Worm (Caenorhabditis elegans) whole organism, mixed stage, embryonic: ENCODE measurements around the gene grd-11.
A peak's percentile ranks its signal among the peaks of the same experiment; 100 is the strongest.

Source experiments
- M03D4.4 ChIP-seq: sonication (generic microtip); optimal IDR thresholded peaks from 2 replicates; lab custom pipeline; 2017; ENCODE audit warnings: mild to moderate bottlenecking, missing genetic modification characterization, missing compliant biosample characterization
- bed-3 ChIP-seq: fragments of 200-800 bp; sonication (Bioruptor generic); optimal IDR thresholded peaks from 3 replicates; lab custom pipeline; 2018; ENCODE audit warnings: mild to moderate bottlenecking, missing genetic modification characterization, moderate library complexity, missing compliant biosample characterization
- blmp-1 ChIP-seq: fragments of 150-350 bp; optimal IDR thresholded peaks from 2 replicates; lab custom pipeline; 2014; ENCODE audit warnings: missing biosample characterization, missing genetic modification characterization
- ceh-39 ChIP-seq: fragments of 150-350 bp; optimal IDR thresholded peaks from 2 replicates; lab custom pipeline; 2014; ENCODE audit warnings: missing biosample characterization, missing genetic modification characterization
- ceh-43 ChIP-seq: fragments of 200-800 bp; sonication (Bioruptor generic); optimal IDR thresholded peaks from 2 replicates; lab custom pipeline; 2018; ENCODE audit warnings: mild to moderate bottlenecking, missing genetic modification characterization, moderate library complexity, missing compliant biosample characterization
- ceh-83 ChIP-seq: fragments of 200-800 bp; sonication (Bioruptor generic); optimal IDR thresholded peaks from 2 replicates; lab custom pipeline; 2018; ENCODE audit warnings: mild to moderate bottlenecking, missing genetic modification characterization, missing compliant biosample characterization
- ces-1 ChIP-seq: fragments of 150-350 bp; optimal IDR thresholded peaks from 2 replicates; lab custom pipeline; 2014; ENCODE audit warnings: missing biosample characterization, missing genetic modification reagents, missing genetic modification characterization
- cnd-1 ChIP-seq: fragments of 200-800 bp; sonication (Bioruptor generic); optimal IDR thresholded peaks from 2 replicates; lab custom pipeline; 2018; ENCODE audit warnings: mild to moderate bottlenecking, missing genetic modification characterization, missing compliant biosample characterization
- drap-1 ChIP-seq: fragments of 200-800 bp; sonication (Bioruptor generic); optimal IDR thresholded peaks from 3 replicates; lab custom pipeline; 2018; ENCODE audit warnings: mild to moderate bottlenecking, missing genetic modification characterization, missing compliant biosample characterization
- elt-1 ChIP-seq: sonication (generic microtip); optimal IDR thresholded peaks from 2 replicates; lab custom pipeline; 2017; ENCODE audit warnings: missing genetic modification characterization, mild to moderate bottlenecking, missing compliant biosample characterization, antibody characterized with exemption, moderate library complexity, borderline replicate concordance; ENCODE audit not compliant: insufficient read depth
- elt-3 ChIP-seq: fragments of 150-350 bp; optimal IDR thresholded peaks from 2 replicates; lab custom pipeline; 2014; ENCODE audit warnings: missing biosample characterization, missing genetic modification characterization
- flh-1 ChIP-seq: fragments of 200-800 bp; sonication (Bioruptor generic); optimal IDR thresholded peaks from 2 replicates; lab custom pipeline; 2018; ENCODE audit warnings: mild to moderate bottlenecking, missing genetic modification characterization, moderate library complexity, missing compliant biosample characterization
- ham-2 ChIP-seq: fragments of 200-800 bp; sonication (Bioruptor generic); optimal IDR thresholded peaks from 2 replicates; lab custom pipeline; 2018; ENCODE audit warnings: mild to moderate bottlenecking, missing genetic modification characterization, missing compliant biosample characterization
- hlh-1 ChIP-seq: fragments of 150-350 bp; optimal IDR thresholded peaks from 2 replicates; lab custom pipeline; 2014; ENCODE audit warnings: missing biosample characterization, missing genetic modification reagents, missing genetic modification characterization
- lin-13 ChIP-seq: fragments of 150-350 bp; optimal IDR thresholded peaks from 2 replicates; lab custom pipeline; 2014; ENCODE audit warnings: missing biosample characterization, missing genetic modification characterization
- lin-32 ChIP-seq: fragments of 200-800 bp; sonication (Bioruptor generic); optimal IDR thresholded peaks from 2 replicates; lab custom pipeline; 2018; ENCODE audit warnings: mild to moderate bottlenecking, missing genetic modification characterization, missing compliant biosample characterization
- lsy-2 ChIP-seq: fragments of 150-350 bp; optimal IDR thresholded peaks from 2 replicates; lab custom pipeline; 2014; ENCODE audit warnings: missing biosample characterization, missing genetic modification characterization
- mab-5 ChIP-seq: fragments of 150-350 bp; optimal IDR thresholded peaks from 2 replicates; lab custom pipeline; 2014; ENCODE audit warnings: missing biosample characterization, missing genetic modification characterization
- mep-1 ChIP-seq: fragments of 150-350 bp; optimal IDR thresholded peaks from 2 replicates; lab custom pipeline; 2017; ENCODE audit warnings: missing biosample characterization, missing genetic modification reagents, missing genetic modification characterization, inconsistent platforms
- mls-2 ChIP-seq: sonication (generic microtip); optimal IDR thresholded peaks from 2 replicates; lab custom pipeline; 2016; ENCODE audit warnings: mild to moderate bottlenecking, missing genetic modification characterization, moderate library complexity, missing compliant biosample characterization
- nhr-12 ChIP-seq: fragments of 150-350 bp; optimal IDR thresholded peaks from 2 replicates; lab custom pipeline; 2014; ENCODE audit warnings: missing biosample characterization, missing genetic modification characterization
- nhr-2 ChIP-seq: fragments of 150-350 bp; optimal IDR thresholded peaks from 2 replicates; lab custom pipeline; 2014; ENCODE audit warnings: missing biosample characterization, missing genetic modification characterization
- nhr-237 ChIP-seq: fragments of 150-350 bp; optimal IDR thresholded peaks from 2 replicates; lab custom pipeline; 2014; ENCODE audit warnings: missing biosample characterization, missing genetic modification characterization
- nhr-28 ChIP-seq: fragments of 150-350 bp; optimal IDR thresholded peaks from 2 replicates; lab custom pipeline; 2014; ENCODE audit warnings: missing biosample characterization, missing genetic modification characterization
- nhr-76 ChIP-seq: sonication (generic microtip); optimal IDR thresholded peaks from 2 replicates; lab custom pipeline; 2017; ENCODE audit warnings: missing biosample characterization, missing genetic modification characterization
- pha-4 ChIP-seq: fragments of 150-350 bp; optimal IDR thresholded peaks from 2 replicates; lab custom pipeline; 2018; ENCODE audit warnings: missing biosample characterization, missing genetic modification reagents, missing genetic modification characterization
- sem-2 ChIP-seq: fragments of 200-800 bp; sonication (Bioruptor generic); optimal IDR thresholded peaks from 2 replicates; lab custom pipeline; 2018; ENCODE audit warnings: mild to moderate bottlenecking, missing genetic modification characterization, missing compliant biosample characterization
- snpc-4 ChIP-seq: fragments of 150-350 bp; optimal IDR thresholded peaks from 2 replicates; lab custom pipeline; 2014; ENCODE audit warnings: missing biosample characterization, missing genetic modification characterization
- sptf-1 ChIP-seq: sonication (generic microtip); optimal IDR thresholded peaks from 2 replicates; lab custom pipeline; 2017; ENCODE audit warnings: mild to moderate bottlenecking, missing genetic modification characterization, moderate library complexity, missing compliant biosample characterization
- tbx-8 ChIP-seq: fragments of 200-800 bp; sonication (Bioruptor generic); optimal IDR thresholded peaks from 2 replicates; lab custom pipeline; 2018; ENCODE audit warnings: mild to moderate bottlenecking, missing genetic modification characterization, moderate library complexity, missing compliant biosample characterization
- unc-120 ChIP-seq: sonication (generic microtip); optimal IDR thresholded peaks from 2 replicates; lab custom pipeline; 2017; ENCODE audit warnings: missing genetic modification characterization, missing compliant biosample characterization; ENCODE audit not compliant: poor library complexity, severe bottlenecking
- unc-39 ChIP-seq: fragments of 150-350 bp; optimal IDR thresholded peaks from 2 replicates; lab custom pipeline; 2014; ENCODE audit warnings: missing biosample characterization, missing genetic modification characterization
- unc-62 ChIP-seq: fragments of 150-350 bp; optimal IDR thresholded peaks from 2 replicates; lab custom pipeline; 2014; ENCODE audit warnings: missing biosample characterization, missing genetic modification reagents, missing genetic modification characterization
- zip-8 ChIP-seq: fragments of 150-350 bp; optimal IDR thresholded peaks from 2 replicates; lab custom pipeline; 2014; ENCODE audit warnings: missing biosample characterization, missing genetic modification characterization
- ztf-11 ChIP-seq: fragments of 150-350 bp; optimal IDR thresholded peaks from 2 replicates; lab custom pipeline; 2014; ENCODE audit warnings: missing biosample characterization, missing genetic modification characterization

grd-11 gene

DNA sequence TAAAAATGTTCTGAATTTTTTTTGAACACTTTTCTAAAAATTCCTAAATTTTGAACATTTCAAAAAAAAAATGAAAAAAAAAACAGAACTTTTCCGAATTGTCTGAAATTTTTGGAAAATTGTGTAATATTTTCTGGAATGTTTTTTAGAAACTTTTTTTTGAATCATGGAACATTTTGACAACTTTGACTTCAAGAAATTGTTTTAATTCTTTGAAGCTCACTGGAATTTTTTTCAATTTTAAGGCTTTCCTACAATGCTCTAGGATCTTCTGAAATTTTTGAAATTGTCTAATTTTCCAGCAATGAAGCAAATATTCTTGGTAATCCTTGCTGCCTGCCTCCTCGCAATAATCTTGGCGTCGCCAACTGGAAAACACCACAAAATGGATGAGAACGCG, 18.7 kb downstream of the grd-11 start, which contains the start of gene ins-35:
ins-35 (plus strand) TSS at position 301 of the 400 bp plus-strand sequence.
- TF ChIP-seq nhr-76 (tag; lab: Kevin White, UChicago) (no peak), sem-2 (GFP tag; lab: Kevin White, UChicago) (no peak), cnd-1 (tag; lab: Kevin White, UChicago) (no peak), unc-62 (no peak), hlh-1 (tag; lab: Kevin White, UChicago) (no peak), ceh-39 (no peak), ceh-83 (GFP tag; lab: Kevin White, UChicago) (no peak)

ce11 chrV:20376070-20376469, 19.5 kb downstream of the grd-11 start:
- no peak for TF ChIP-seq zip-8 (tag; lab: Kevin White, UChicago)
- no peak for TF ChIP-seq ztf-11 (tag; lab: Kevin White, UChicago)
- no peak for TF ChIP-seq nhr-76 (tag; lab: Kevin White, UChicago)

DNA sequence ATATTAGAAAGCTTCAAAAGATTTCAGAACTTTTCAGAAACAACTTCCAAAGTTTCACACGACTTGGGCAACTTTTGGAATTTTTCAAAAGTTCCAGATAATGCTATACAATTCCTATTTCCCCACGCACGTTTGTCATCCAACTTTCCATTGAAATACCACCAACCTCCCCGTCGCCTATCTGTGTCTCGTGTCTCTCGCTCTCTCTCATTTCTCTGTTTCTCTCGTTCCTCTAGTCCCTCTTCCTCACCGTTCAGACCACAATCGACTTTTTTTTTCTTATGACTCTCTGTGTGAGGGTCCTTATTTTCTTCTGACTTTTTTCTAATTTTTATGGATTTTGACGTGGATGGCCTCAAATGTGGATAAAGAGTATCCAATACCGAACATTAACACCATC, 23.7 kb downstream of the grd-11 start, which contains the start of gene K02E2.6:
K02E2.6 (plus strand) TSS at position 242 of the 400 bp plus-strand sequence.
- TF ChIP-seq pha-4 (tag; lab: Kevin White, UChicago) (no peak), ceh-83 (GFP tag; lab: Kevin White, UChicago) (no peak), hlh-1 (tag; lab: Kevin White, UChicago) (no peak), sptf-1 (tag; lab: Kevin White, UChicago) (no peak), unc-62 (no peak), mep-1 (tag; lab: Kevin White, UChicago) (peak; percentile 11)
- TF ChIP-seq, all 35 proteins: peak for 1

ce11 chrV:20383065-20383609, 26.6 kb downstream of the grd-11 start, which contains the start of gene K02E2.11:
K02E2.11 (plus strand) TSS chrV:20383315.
- TF ChIP-seq cnd-1 (tag; lab: Kevin White, UChicago) (no peak), nhr-28 (tag; lab: Kevin White, UChicago) (no peak), nhr-237 (peak; percentile 0), tbx-8 (GFP tag; lab: Kevin White, UChicago) (no peak), hlh-1 (tag; lab: Kevin White, UChicago) (peak; percentile 58), mls-2 (no peak), ceh-39 (peak; percentile 53), elt-3 (tag; lab: Kevin White, UChicago) (no peak), mab-5 (tag; lab: Kevin White, UChicago) (no peak), sem-2 (GFP tag; lab: Kevin White, UChicago) (no peak), nhr-2 (tag; lab: Kevin White, UChicago) (no peak), zip-8 (tag; lab: Kevin White, UChicago) (no peak), lin-13 (tag; lab: Kevin White, UChicago) (peak; percentile 13), elt-1 (tag; lab: Kevin White, UChicago) (no peak), ceh-43 (no peak), unc-62 (peak; percentile 37), M03D4.4 (tag; lab: Kevin White, UChicago) (no peak), ceh-83 (GFP tag; lab: Kevin White, UChicago) (no peak), sptf-1 (tag; lab: Kevin White, UChicago) (no peak), ztf-11 (tag; lab: Kevin White, UChicago) (no peak), snpc-4 (tag; lab: Kevin White, UChicago) (no peak), nhr-76 (tag; lab: Kevin White, UChicago) (no peak), drap-1 (peak; percentile 49), unc-39 (tag; lab: Kevin White, UChicago) (no peak), ham-2 (GFP tag; lab: Kevin White, UChicago) (no peak), mep-1 (tag; lab: Kevin White, UChicago) (no peak), bed-3 (GFP tag; lab: Kevin White, UChicago) (no peak), flh-1 (no peak), lsy-2 (tag; lab: Kevin White, UChicago) (no peak), ces-1 (GFP tag; lab: Kevin White, UChicago) (peak; percentile 42), nhr-12 (tag; lab: Kevin White, UChicago) (no peak), pha-4 (tag; lab: Kevin White, UChicago) (peak; percentile 46), lin-32 (no peak), blmp-1 (tag; lab: Kevin White, UChicago) (no peak), unc-120 (tag; lab: Kevin White, UChicago) (no peak)
